Worm (Caenorhabditis elegans) whole organism, L4 larva: ENCODE measurements around the gene F09E10.6.

ENCODE experiments used
- F26F4.8 ChIP-seq: fragments of 200-800 bp; sonication (Bioruptor generic); conservative IDR thresholded peaks from 2 replicates; pipeline ENCODE4 v1.3.6; 2022; ENCODE audit warnings: missing genetic modification characterization, missing compliant biosample characterization
- F44E2.7 ChIP-seq: fragments of 200-800 bp; sonication (Bioruptor generic); IDR thresholded peaks from 2 replicates; pipeline ENCODE4 v2.1.2; 2022; ENCODE audit warnings: missing genetic modification characterization, missing compliant biosample characterization
- T26A8.4 ChIP-seq: fragments of 200-800 bp; sonication (Bioruptor generic); IDR thresholded peaks from 2 replicates; pipeline ENCODE4 v1.3.6; 2022; ENCODE audit warnings: missing genetic modification characterization, missing compliant biosample characterization
- Y5F2A.4 ChIP-seq: fragments of 200-800 bp; sonication (Bioruptor generic); optimal IDR thresholded peaks from 2 replicates; lab custom pipeline; 2018; ENCODE audit warnings: mild to moderate bottlenecking, missing genetic modification characterization, missing compliant biosample characterization
- ZK337.2 ChIP-seq: fragments of 200-800 bp; sonication (Bioruptor generic); IDR thresholded peaks from 2 replicates; pipeline ENCODE4 v1.3.6; 2022; ENCODE audit warnings: missing genetic modification reagents, missing genetic modification characterization, missing compliant biosample characterization
- ZK546.5 ChIP-seq, 2 experiments: sonication (generic microtip); optimal IDR thresholded peaks; 2 replicates each; lab custom pipeline; 2017; ENCODE audit warnings: missing biosample characterization in 2 of 2, missing genetic modification characterization in 2 of 2
- aha-1 ChIP-seq: fragments of 150-350 bp; peaks from one replicate; lab custom pipeline; 2014; ENCODE audit warnings: missing biosample characterization, missing genetic modification characterization
- arid-1 ChIP-seq: fragments of 200-800 bp; sonication (Bioruptor generic); conservative IDR thresholded peaks from 2 replicates; pipeline ENCODE4 v1.3.6; 2022; ENCODE audit warnings: missing genetic modification reagents, missing genetic modification characterization, missing compliant biosample characterization
- ceh-28 ChIP-seq: fragments of 150-350 bp; optimal IDR thresholded peaks from 2 replicates; lab custom pipeline; 2014; ENCODE audit warnings: missing biosample characterization, missing genetic modification reagents, missing genetic modification characterization
- ceh-32 ChIP-seq: sonication (generic microtip); optimal IDR thresholded peaks from 2 replicates; lab custom pipeline; 2016; ENCODE audit warnings: mild to moderate bottlenecking, missing genetic modification characterization, missing compliant biosample characterization; ENCODE audit not compliant: poor library complexity
- cey-2 ChIP-seq: sonication (generic microtip); optimal IDR thresholded peaks from 3 replicates; lab custom pipeline; 2017; ENCODE audit warnings: missing genetic modification characterization, mild to moderate bottlenecking, missing compliant biosample characterization, antibody characterized with exemption, borderline replicate concordance; ENCODE audit not compliant: insufficient read depth
- daf-12 ChIP-seq: fragments of 150-350 bp; optimal IDR thresholded peaks from 2 replicates; lab custom pipeline; 2014; ENCODE audit warnings: missing biosample characterization, missing genetic modification reagents, missing genetic modification characterization
- dmd-6 ChIP-seq: fragments of 200-800 bp; sonication (Bioruptor generic); IDR thresholded peaks from 2 replicates; pipeline ENCODE4 v1.3.6; 2022; ENCODE audit warnings: missing genetic modification reagents, missing genetic modification characterization, missing compliant biosample characterization
- dmd-8 ChIP-seq: fragments of 200-800 bp; sonication (Bioruptor generic); IDR thresholded peaks from 2 replicates; pipeline ENCODE4 v1.3.6; 2022; ENCODE audit warnings: missing genetic modification characterization, missing compliant biosample characterization
- dmd-9 ChIP-seq: fragments of 200-800 bp; sonication (Bioruptor generic); IDR thresholded peaks from 2 replicates; pipeline ENCODE4 v1.3.6; 2022; ENCODE audit warnings: missing genetic modification reagents, missing genetic modification characterization, missing compliant biosample characterization
- egl-43 ChIP-seq: fragments of 200-800 bp; sonication (Bioruptor generic); IDR thresholded peaks from 2 replicates; pipeline ENCODE4 v1.3.6; 2022; ENCODE audit warnings: missing genetic modification reagents, missing genetic modification characterization, missing compliant biosample characterization
- gei-8 ChIP-seq: fragments of 200-800 bp; sonication (Bioruptor generic); optimal IDR thresholded peaks from 2 replicates; lab custom pipeline; 2018; ENCODE audit warnings: mild to moderate bottlenecking, missing genetic modification characterization, missing compliant biosample characterization
- hif-1 ChIP-seq, 2 experiments: sonication (generic microtip); optimal IDR thresholded peaks; 2 replicates each; lab custom pipeline; 2016 to 2017; ENCODE audit warnings: missing compliant biosample characterization in 2 of 2, missing genetic modification characterization in 2 of 2, missing genetic modification reagents in 2 of 2, missing genotype in 2 of 2, mild to moderate bottlenecking in 1 of 2
- hlh-30 ChIP-seq: sonication (generic microtip); optimal IDR thresholded peaks from 2 replicates; lab custom pipeline; 2017; ENCODE audit warnings: antibody characterized with exemption, mild to moderate bottlenecking, missing genetic modification characterization, missing compliant biosample characterization; ENCODE audit not compliant: insufficient read depth
- hmg-1.1 ChIP-seq: fragments of 200-800 bp; sonication (Bioruptor generic); IDR thresholded peaks from 2 replicates; pipeline ENCODE4 v1.3.6; 2022; ENCODE audit warnings: missing genetic modification reagents, missing genetic modification characterization, missing compliant biosample characterization
- lin-29 ChIP-seq: fragments of 200-800 bp; sonication (Bioruptor generic); IDR thresholded peaks from 2 replicates; pipeline ENCODE4 v1.3.6; 2022; ENCODE audit warnings: missing genetic modification reagents, missing genetic modification characterization, missing compliant biosample characterization
- madf-5 ChIP-seq, 2 experiments: fragments of 200-800 bp; sonication (Bioruptor generic); IDR thresholded peaks; 2 replicates each; pipeline ENCODE4 v1.3.6; 2022; ENCODE audit warnings: missing compliant biosample characterization in 2 of 2, missing genetic modification characterization in 2 of 2
- mdl-1 ChIP-seq, 2 experiments: fragments of 150-350 bp in 1 of 2; sonication (generic microtip) in 1 of 2; optimal IDR thresholded peaks; 2 replicates each; lab custom pipeline; 2014 to 2017; ENCODE audit warnings: missing biosample characterization in 2 of 2, missing genetic modification characterization in 2 of 2
- mdt-29 ChIP-seq: fragments of 200-800 bp; sonication (Bioruptor generic); IDR thresholded peaks from 2 replicates; pipeline ENCODE4 v1.3.6; 2022; ENCODE audit warnings: missing genetic modification reagents, missing genetic modification characterization, missing compliant biosample characterization
- nhr-10 ChIP-seq: fragments of 150-350 bp; optimal IDR thresholded peaks from 2 replicates; lab custom pipeline; 2014; ENCODE audit warnings: missing biosample characterization, missing genetic modification characterization
- nhr-102 ChIP-seq: sonication (generic microtip); optimal IDR thresholded peaks from 2 replicates; lab custom pipeline; 2016; ENCODE audit warnings: mild to moderate bottlenecking, missing genetic modification characterization, moderate library complexity, missing compliant biosample characterization
- nhr-11 ChIP-seq: fragments of 150-350 bp; optimal IDR thresholded peaks from 2 replicates; lab custom pipeline; 2014; ENCODE audit warnings: missing biosample characterization, missing genetic modification characterization
- nhr-111 ChIP-seq: fragments of 200-800 bp; sonication (Bioruptor generic); optimal IDR thresholded peaks from 2 replicates; lab custom pipeline; 2018; ENCODE audit warnings: mild to moderate bottlenecking, missing genetic modification characterization, missing compliant biosample characterization
- nhr-41 ChIP-seq: fragments of 200-800 bp; sonication (Bioruptor generic); IDR thresholded peaks from 2 replicates; pipeline ENCODE4 v1.3.6; 2022; ENCODE audit warnings: missing genetic modification reagents, missing genetic modification characterization, missing compliant biosample characterization
- nhr-42 ChIP-seq: fragments of 200-800 bp; sonication (Bioruptor generic); IDR thresholded peaks from 2 replicates; pipeline ENCODE4 v1.3.6; 2022; ENCODE audit warnings: missing genetic modification characterization, missing compliant biosample characterization
- nhr-77 ChIP-seq: fragments of 150-350 bp; optimal IDR thresholded peaks from 2 replicates; lab custom pipeline; 2014; ENCODE audit warnings: missing biosample characterization, missing genetic modification characterization
- php-3 ChIP-seq: fragments of 200-800 bp; sonication (Bioruptor generic); IDR thresholded peaks from 2 replicates; pipeline ENCODE4 v1.3.6; 2022; ENCODE audit warnings: missing genetic modification reagents, missing genetic modification characterization, missing compliant biosample characterization
- set-16 ChIP-seq: fragments of 200-800 bp; sonication (Bioruptor generic); IDR thresholded peaks from 2 replicates; pipeline ENCODE4 v1.3.6; 2022; ENCODE audit warnings: missing genetic modification reagents, missing genetic modification characterization, missing compliant biosample characterization
- snpc-1.2 ChIP-seq: fragments of 200-800 bp; sonication (Bioruptor generic); IDR thresholded peaks from 2 replicates; pipeline ENCODE4 v1.3.6; 2022; ENCODE audit warnings: missing genetic modification reagents, missing genetic modification characterization, missing compliant biosample characterization
- snpc-4 ChIP-seq: fragments of 150-350 bp; optimal IDR thresholded peaks from 2 replicates; lab custom pipeline; 2014; ENCODE audit warnings: missing biosample characterization, missing genetic modification characterization
- spr-3 ChIP-seq: fragments of 200-800 bp; sonication (Bioruptor generic); optimal IDR thresholded peaks from 2 replicates; lab custom pipeline; 2018; ENCODE audit warnings: mild to moderate bottlenecking, missing genetic modification characterization, missing compliant biosample characterization
- unc-62 ChIP-seq, 3 experiments: fragments of 150-350 bp in 1 of 3; sonication (generic microtip); optimal IDR thresholded peaks in 2 of 3; peaks in 1 of 3; 1 replicate in 1 of 3; 2 replicates in 2 of 3; lab custom pipeline; 2014 to 2017; ENCODE audit warnings: missing biosample characterization in 3 of 3, missing genetic modification characterization in 3 of 3, missing genetic modification reagents in 3 of 3, missing genotype in 1 of 3
- zip-11 ChIP-seq: fragments of 200-800 bp; sonication (Bioruptor generic); IDR thresholded peaks from 2 replicates; pipeline ENCODE4 v1.3.6; 2022; ENCODE audit warnings: missing genetic modification characterization, missing compliant biosample characterization
- ztf-11 ChIP-seq: fragments of 150-350 bp; optimal IDR thresholded peaks from 2 replicates; lab custom pipeline; 2014; ENCODE audit warnings: missing biosample characterization, missing genetic modification characterization

F09E10.6 gene

DNA sequence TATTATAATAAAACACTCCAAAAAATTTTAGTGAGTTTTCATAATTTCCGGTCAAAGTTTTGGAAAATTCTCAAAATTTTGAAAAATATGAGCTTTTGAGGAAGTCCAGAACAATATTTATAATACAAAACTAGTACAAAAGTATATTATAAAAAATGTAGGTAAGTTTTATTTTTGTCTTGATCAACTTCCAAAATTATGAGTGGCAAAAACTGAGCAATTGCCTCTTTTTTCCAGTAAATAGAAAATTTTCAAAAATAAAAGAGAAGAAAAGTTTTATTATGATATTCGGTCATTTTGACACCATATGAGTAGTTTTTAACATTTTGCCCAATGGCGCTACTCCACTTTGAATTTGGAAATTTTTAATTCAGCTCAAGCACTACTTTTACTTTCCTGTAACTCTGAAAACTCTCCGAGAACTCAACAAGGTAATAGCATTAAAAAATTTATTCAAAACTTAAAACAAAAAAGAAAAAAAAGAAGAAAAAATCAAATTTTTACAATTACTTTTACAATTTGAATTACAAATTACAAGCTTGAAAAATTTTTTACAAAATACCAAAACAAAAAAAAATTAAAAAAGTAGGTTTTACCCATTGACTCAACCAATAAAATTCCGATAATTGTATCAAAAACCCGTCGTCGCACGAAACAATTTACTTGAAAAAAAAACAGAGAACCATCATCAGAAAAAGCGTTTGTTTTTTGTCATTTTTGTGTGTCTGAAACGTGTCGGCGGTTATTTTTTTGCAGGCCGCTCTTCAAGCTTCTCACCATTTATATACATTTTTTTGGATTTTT lies 6.4 kb upstream of the F09E10.6 start (continued):
- TF ChIP-seq nhr-42 (GFP tag; lab: Robert Waterston, UW) (peak; percentile 70; the same call in 1 of the 2 replicates), hif-1 (tag; optimal IDR thresholded peaks at IDR 0.05; lab: Kevin White, UChicago) (peak in 1 of 2 experiments; percentile 65), F44E2.7 (no peak), php-3 (GFP tag; lab: Robert Waterston, UW) (peak; percentile 78), zip-11 (no peak), F26F4.8 (no peak), ztf-11 (tag; lab: Kevin White, UChicago) (no peak), dmd-9 (peak; percentile 2; the same call in 1 of the 2 replicates), T26A8.4 (GFP tag; lab: Robert Waterston, UW) (peak; percentile 84), unc-62 (GFP tag; optimal IDR thresholded peaks at IDR 0.05 in 1 of 2; lab: Kevin White, UChicago) (peak; percentile 36 to 98), unc-62 (tag; optimal IDR thresholded peaks at IDR 0.05; lab: Kevin White, UChicago) (peak; percentile 20), snpc-1.2 (GFP tag; lab: Robert Waterston, UW) (no peak), nhr-77 (tag; lab: Kevin White, UChicago) (peak; percentile 97), dmd-6 (GFP tag; lab: Robert Waterston, UW) (peak; percentile 37; the same call in 1 of the 2 replicates), ceh-32 (no peak), nhr-10 (tag; lab: Kevin White, UChicago) (peak; percentile 84), mdl-1 (tag; optimal IDR thresholded peaks at IDR 0.05; lab: Kevin White, UChicago) (no peak), mdt-29 (peak; percentile 72), nhr-111 (peak; percentile 52), hlh-30 (tag; lab: Kevin White, UChicago) (no peak), hmg-1.1 (GFP tag; lab: Robert Waterston, UW) (0 out of 2 replicates have a peak, but pooled peaks have one; percentile 11), ZK337.2 (GFP tag; lab: Robert Waterston, UW) (no peak), nhr-102 (tag; lab: Kevin White, UChicago) (peak; percentile 17), madf-5 (GFP tag; IDR thresholded peaks at IDR 0.05; lab: Robert Waterston, UW) (0 out of 4 replicates have a peak, but pooled peaks of 1 of the 2 experiments have one; percentile 10), gei-8 (GFP tag; lab: Kevin White, UChicago) (peak; percentile 25), aha-1 (tag; lab: Kevin White, UChicago) (peak; percentile 87)
- TF ChIP-seq, all 104 proteins: peak for 32

DNA sequence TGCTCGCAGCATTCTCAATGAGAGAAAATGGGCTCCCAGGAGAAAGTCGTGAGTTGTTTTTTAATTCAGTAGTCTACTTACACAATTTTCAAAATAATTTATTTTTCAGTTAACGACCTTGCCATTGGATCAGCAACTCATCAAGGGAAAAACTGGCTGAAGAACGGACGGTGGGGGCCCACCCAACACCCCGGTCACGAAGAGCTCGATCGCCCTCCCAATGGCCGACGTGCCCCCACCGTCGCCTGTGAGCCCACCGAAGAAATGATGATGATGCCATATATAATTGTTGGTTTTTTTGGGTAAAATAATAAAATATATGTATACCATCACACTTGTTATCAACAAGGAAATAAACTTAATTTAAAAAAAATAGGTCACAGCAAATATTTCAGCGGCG lies 5.4 kb upstream of the F09E10.6 start:
- TF ChIP-seq daf-12 (tag; lab: Kevin White, UChicago) (no peak), snpc-4 (tag; lab: Kevin White, UChicago) (no peak), dmd-8 (no peak), lin-29 (GFP tag; lab: Robert Waterston, UW) (no peak), ceh-28 (no peak), nhr-102 (tag; lab: Kevin White, UChicago) (no peak), nhr-41 (GFP tag; lab: Robert Waterston, UW) (no peak), dmd-6 (GFP tag; lab: Robert Waterston, UW) (no peak), ceh-32 (no peak), cey-2 (tag; lab: Kevin White, UChicago) (no peak), set-16 (GFP tag; lab: Robert Waterston, UW) (peak; percentile 61), egl-43 (GFP tag; lab: Robert Waterston, UW) (0 out of 2 replicates have a peak, but pooled peaks have one; percentile 50), arid-1 (GFP tag; lab: Robert Waterston, UW) (no peak)

ce11 chrX:1502490-1502889 lies 5.0 kb upstream of the F09E10.6 start, which contains the start of gene F09E10.1:
F09E10.1 (plus strand) TSS chrX:1502790.
- TF ChIP-seq spr-3 (no peak), nhr-11 (tag; lab: Kevin White, UChicago) (no peak), aha-1 (tag; lab: Kevin White, UChicago) (no peak), snpc-1.2 (GFP tag; lab: Robert Waterston, UW) (no peak), ZK546.5 (tag; optimal IDR thresholded peaks at IDR 0.05; lab: Kevin White, UChicago) (no peak), Y5F2A.4 (GFP tag; lab: Kevin White, UChicago) (no peak), unc-62 (GFP tag; optimal IDR thresholded peaks at IDR 0.05 in 1 of 2; lab: Kevin White, UChicago) (peak in 1 of 2 experiments; percentile 48), unc-62 (tag; optimal IDR thresholded peaks at IDR 0.05; lab: Kevin White, UChicago) (no peak), mdl-1 (tag; optimal IDR thresholded peaks at IDR 0.05; lab: Kevin White, UChicago) (no peak)
